Fruit fly (Drosophila melanogaster) whole organism, embryonic: ENCODE data around the gene CG11342.

Source experiments
- Aef1 ChIP-seq: fragments of 200-800 bp; sonication (Bioruptor generic); IDR thresholded peaks from 3 replicates; pipeline ENCODE4 v1.3.6; 2022; ENCODE audit warnings: missing biosample characterization, missing genetic modification characterization
- CG10366 ChIP-seq: fragments of 200-800 bp; sonication (Bioruptor generic); IDR thresholded peaks from 2 replicates; pipeline ENCODE4 v1.3.6; 2022; ENCODE audit warnings: missing biosample characterization, missing genetic modification characterization
- CG10462 ChIP-seq: fragments of 200-800 bp; sonication (Bioruptor generic); optimal IDR thresholded peaks from 2 replicates; lab custom pipeline; 2016; ENCODE audit warnings: missing biosample characterization, missing genetic modification characterization
- CG10543 ChIP-seq: fragments of 200-800 bp; sonication (Bioruptor generic); optimal IDR thresholded peaks from 3 replicates; lab custom pipeline; 2017; ENCODE audit warnings: missing biosample characterization, mild to moderate bottlenecking, missing genetic modification characterization, moderate library complexity
- CG11695 ChIP-seq: fragments of 200-800 bp; sonication (Bioruptor generic); IDR thresholded peaks from 3 replicates; pipeline ENCODE4 v1.3.6; 2022; ENCODE audit warnings: missing biosample characterization, missing genetic modification characterization
- CG12299 ChIP-seq: fragments of 200-800 bp; sonication (Bioruptor generic); optimal IDR thresholded peaks from 2 replicates; lab custom pipeline; 2018; ENCODE audit warnings: missing biosample characterization, mild to moderate bottlenecking, missing genetic modification characterization
- CG12659 ChIP-seq: fragments of 200-800 bp; sonication (Bioruptor generic); optimal IDR thresholded peaks from 3 replicates; lab custom pipeline; 2017; ENCODE audit warnings: mild to moderate bottlenecking, missing biosample characterization, missing genetic modification reagents, missing genetic modification characterization
- CG13296 ChIP-seq: fragments of 200-800 bp; sonication (Bioruptor generic); optimal IDR thresholded peaks from 3 replicates; lab custom pipeline; 2018; ENCODE audit warnings: missing biosample characterization, mild to moderate bottlenecking, missing genetic modification characterization
- CG14710 ChIP-seq: fragments of 200-800 bp; sonication (Bioruptor generic); optimal IDR thresholded peaks from 3 replicates; lab custom pipeline; 2019; ENCODE audit warnings: missing biosample characterization, mild to moderate bottlenecking, missing genetic modification characterization, moderate library complexity
- CG15073 ChIP-seq: fragments of 200-800 bp; sonication (Bioruptor generic); optimal IDR thresholded peaks from 2 replicates; lab custom pipeline; 2016; ENCODE audit warnings: missing biosample characterization, missing genetic modification characterization
- CG17568 ChIP-seq: fragments of 200-800 bp; sonication (Bioruptor generic); optimal IDR thresholded peaks from 2 replicates; lab custom pipeline; 2018; ENCODE audit warnings: missing biosample characterization, mild to moderate bottlenecking, missing genetic modification characterization, moderate library complexity
- CG2129 ChIP-seq: fragments of 200-800 bp; sonication (Bioruptor generic); IDR thresholded peaks from 2 replicates; pipeline ENCODE4 v1.3.6; 2022; ENCODE audit warnings: missing biosample characterization, missing genetic modification characterization; ENCODE audit not compliant: partially characterized antibody
- CG2678 ChIP-seq: fragments of 200-800 bp; sonication (Bioruptor generic); optimal IDR thresholded peaks from 3 replicates; lab custom pipeline; 2019; ENCODE audit warnings: missing biosample characterization, mild to moderate bottlenecking, missing genetic modification characterization, moderate library complexity
- CG30403 ChIP-seq: fragments of 200-800 bp; sonication (Bioruptor generic); optimal IDR thresholded peaks from 3 replicates; lab custom pipeline; 2016; ENCODE audit warnings: missing biosample characterization, missing genetic modification characterization
- CG3065 ChIP-seq: fragments of 200-800 bp; sonication (Bioruptor generic); optimal IDR thresholded peaks from 2 replicates; lab custom pipeline; 2016; ENCODE audit warnings: missing biosample characterization, missing genetic modification characterization
- CG32532 ChIP-seq: fragments of 200-800 bp; sonication (Bioruptor generic); IDR thresholded peaks from 2 replicates; pipeline ENCODE4 v1.3.6; 2022; ENCODE audit warnings: missing biosample characterization, missing genetic modification characterization
- CG34422 ChIP-seq: fragments of 200-800 bp; sonication (Bioruptor generic); IDR thresholded peaks from 3 replicates; pipeline ENCODE4 v1.3.6; 2022; ENCODE audit warnings: missing biosample characterization, missing genetic modification characterization
- CG3726 ChIP-seq: fragments of 200-800 bp; sonication (Bioruptor generic); IDR thresholded peaks from 3 replicates; pipeline ENCODE4, ENCODE4 v1.3.6; 2022; ENCODE audit warnings: missing biosample characterization, missing genetic modification characterization
- CG6272 ChIP-seq: fragments of 200-800 bp; sonication (Bioruptor generic); IDR thresholded peaks from 2 replicates; pipeline ENCODE4 v1.3.6; 2022; ENCODE audit warnings: missing biosample characterization, missing genetic modification characterization
- CG7372 ChIP-seq: fragments of 200-800 bp; sonication (Bioruptor generic); IDR thresholded peaks from 2 replicates; pipeline ENCODE4 v1.3.6; 2022; ENCODE audit warnings: missing biosample characterization, missing genetic modification characterization
- CG8359 ChIP-seq: fragments of 200-800 bp; sonication (Bioruptor generic); optimal IDR thresholded peaks from 2 replicates; lab custom pipeline; 2017; ENCODE audit warnings: missing biosample characterization, mild to moderate bottlenecking, missing genetic modification characterization, borderline replicate concordance
- Chrac-16 ChIP-seq: fragments of 200-800 bp; sonication (Bioruptor generic); optimal IDR thresholded peaks from 3 replicates; lab custom pipeline; 2016; ENCODE audit warnings: missing biosample characterization, missing genetic modification characterization
- Deaf1 ChIP-seq: fragments of 200-800 bp; optimal IDR thresholded peaks from 3 replicates; lab custom pipeline; 2019; ENCODE audit warnings: missing biosample characterization, mild to moderate bottlenecking, missing genetic modification characterization, moderate library complexity
- Dek ChIP-seq: fragments of 200-800 bp; sonication (Bioruptor generic); optimal IDR thresholded peaks from 3 replicates; lab custom pipeline; 2019; ENCODE audit warnings: missing biosample characterization, mild to moderate bottlenecking, missing genetic modification characterization, moderate library complexity
- Doc3 ChIP-seq: fragments of 200-800 bp; sonication (Bioruptor generic); IDR thresholded peaks from 3 replicates; pipeline ENCODE4 v1.3.6; 2022; ENCODE audit warnings: missing biosample characterization, missing genetic modification characterization; ENCODE audit not compliant: partially characterized antibody
- Hr51 ChIP-seq, 2 experiments: fragments of 200-800 bp; sonication (Bioruptor generic); optimal IDR thresholded peaks; 2 replicates in 1 of 2; 3 replicates in 1 of 2; lab custom pipeline; 2016 to 2018; ENCODE audit warnings: missing biosample characterization in 2 of 2, missing genetic modification characterization in 2 of 2, mild to moderate bottlenecking in 1 of 2, moderate library complexity in 1 of 2
- Mes4 ChIP-seq: fragments of 200-800 bp; sonication (Bioruptor generic); optimal IDR thresholded peaks from 2 replicates; lab custom pipeline; 2016; ENCODE audit warnings: missing biosample characterization, missing genetic modification characterization
- Mrtf ChIP-seq: fragments of 200-800 bp; sonication (Bioruptor generic); IDR thresholded peaks from 3 replicates; pipeline ENCODE4 v1.3.6; 2022; ENCODE audit warnings: missing biosample characterization, missing genetic modification characterization
- PHDP ChIP-seq: fragments of 200-800 bp; sonication (Bioruptor generic); optimal IDR thresholded peaks from 3 replicates; lab custom pipeline; 2018; ENCODE audit warnings: missing biosample characterization, mild to moderate bottlenecking, missing genetic modification characterization, moderate library complexity
- Taf1 ChIP-seq: fragments of 200-800 bp; sonication (Bioruptor generic); IDR thresholded peaks from 2 replicates; pipeline ENCODE4 v1.3.6; 2022; ENCODE audit warnings: missing biosample characterization, missing genetic modification characterization
- bsh ChIP-seq, 2 experiments: fragments of 200-800 bp; sonication (Bioruptor generic); optimal IDR thresholded peaks; 2 replicates each; lab custom pipeline; 2017 to 2018; ENCODE audit warnings: mild to moderate bottlenecking in 2 of 2, missing biosample characterization in 2 of 2, missing genetic modification characterization in 2 of 2, moderate library complexity in 1 of 2
- cg ChIP-seq: fragments of 200-800 bp; sonication (Bioruptor generic); optimal IDR thresholded peaks from 3 replicates; lab custom pipeline; 2019; ENCODE audit warnings: missing biosample characterization, mild to moderate bottlenecking, missing genetic modification characterization, moderate library complexity
- cwo ChIP-seq: fragments of 200-800 bp; sonication (Bioruptor generic); optimal IDR thresholded peaks from 3 replicates; lab custom pipeline; 2017; ENCODE audit warnings: missing biosample characterization, missing genetic modification characterization, mild to moderate bottlenecking, moderate library complexity, missing genetic modification reagents
- da ChIP-seq: fragments of 200-800 bp; sonication (Bioruptor generic); optimal IDR thresholded peaks from 2 replicates; lab custom pipeline; 2016; ENCODE audit warnings: missing biosample characterization, missing genetic modification characterization
- dpn ChIP-seq, 2 experiments: fragments of 200-800 bp; sonication (Bioruptor generic); optimal IDR thresholded peaks; 3 replicates each; lab custom pipeline; 2016; ENCODE audit warnings: missing biosample characterization in 2 of 2, missing genetic modification characterization in 2 of 2
- ems ChIP-seq: fragments of 200-800 bp; sonication (Bioruptor generic); optimal IDR thresholded peaks from 3 replicates; lab custom pipeline; 2016; ENCODE audit warnings: missing biosample characterization, missing genetic modification characterization
- grau ChIP-seq: fragments of 200-800 bp; optimal IDR thresholded peaks from 3 replicates; lab custom pipeline; 2019; ENCODE audit warnings: missing biosample characterization, mild to moderate bottlenecking, missing genetic modification characterization, moderate library complexity
- gro ChIP-seq: fragments of 200-800 bp; sonication (Bioruptor generic); optimal IDR thresholded peaks from 2 replicates; lab custom pipeline; 2016; ENCODE audit warnings: missing biosample characterization, missing genetic modification characterization
- klu ChIP-seq: fragments of 200-800 bp; sonication (Bioruptor generic); IDR thresholded peaks from 2 replicates; pipeline ENCODE4 v1.3.6; 2022; ENCODE audit warnings: missing biosample characterization, missing genetic modification characterization
- maf-S ChIP-seq: fragments of 200-800 bp; sonication (Bioruptor generic); optimal IDR thresholded peaks from 2 replicates; lab custom pipeline; 2016; ENCODE audit warnings: missing biosample characterization, missing genetic modification characterization
- otp ChIP-seq: fragments of 200-800 bp; sonication (Bioruptor generic); IDR thresholded peaks from 3 replicates; pipeline ENCODE4, ENCODE4 v1.3.6; 2022; ENCODE audit warnings: missing biosample characterization, missing genetic modification characterization
- pan ChIP-seq, 4 experiments: fragments of >200 bp in 3 of 4; fragments of 200-800 bp in 1 of 4; sonication (Bioruptor generic) in 1 of 4; optimal IDR thresholded peaks in 3 of 4; IDR thresholded peaks in 1 of 4; 2 replicates each; pipeline versions ENCODE4 v1.3.6 to Lab custom; 2017 to 2022; ENCODE audit warnings: missing biosample characterization in 2 of 4, missing genetic modification characterization in 2 of 4, mixed read lengths in 1 of 4
- scrt ChIP-seq: fragments of 200-800 bp; sonication (Bioruptor generic); optimal IDR thresholded peaks from 2 replicates; lab custom pipeline; 2018; ENCODE audit warnings: missing biosample characterization, mild to moderate bottlenecking, missing genetic modification characterization, moderate library complexity
- shn ChIP-seq: fragments of 200-800 bp; sonication (Bioruptor generic); optimal IDR thresholded peaks from 3 replicates; lab custom pipeline; 2016; ENCODE audit warnings: missing biosample characterization, missing genetic modification characterization
- sqz ChIP-seq: fragments of 200-800 bp; sonication (Bioruptor generic); optimal IDR thresholded peaks from 3 replicates; lab custom pipeline; 2018; ENCODE audit warnings: missing biosample characterization, mild to moderate bottlenecking, missing genetic modification characterization
- tin ChIP-seq: fragments of 200-800 bp; sonication (Bioruptor generic); optimal IDR thresholded peaks from 3 replicates; lab custom pipeline; 2016; ENCODE audit warnings: missing biosample characterization, missing genetic modification characterization
- tna ChIP-seq: fragments of 200-800 bp; sonication (Bioruptor generic); IDR thresholded peaks from 2 replicates; pipeline ENCODE4 v1.3.6; 2022; ENCODE audit warnings: missing biosample characterization, missing genetic modification characterization; ENCODE audit not compliant: partially characterized antibody
- tx ChIP-seq: fragments of 200-800 bp; sonication (Bioruptor generic); optimal IDR thresholded peaks from 2 replicates; lab custom pipeline; 2016; ENCODE audit warnings: missing biosample characterization, missing genetic modification characterization
- unpg ChIP-seq: fragments of 200-800 bp; sonication (Bioruptor generic); optimal IDR thresholded peaks from 3 replicates; lab custom pipeline; 2018; ENCODE audit warnings: missing biosample characterization, mild to moderate bottlenecking, missing genetic modification characterization, moderate library complexity

CG11342 gene

DNA sequence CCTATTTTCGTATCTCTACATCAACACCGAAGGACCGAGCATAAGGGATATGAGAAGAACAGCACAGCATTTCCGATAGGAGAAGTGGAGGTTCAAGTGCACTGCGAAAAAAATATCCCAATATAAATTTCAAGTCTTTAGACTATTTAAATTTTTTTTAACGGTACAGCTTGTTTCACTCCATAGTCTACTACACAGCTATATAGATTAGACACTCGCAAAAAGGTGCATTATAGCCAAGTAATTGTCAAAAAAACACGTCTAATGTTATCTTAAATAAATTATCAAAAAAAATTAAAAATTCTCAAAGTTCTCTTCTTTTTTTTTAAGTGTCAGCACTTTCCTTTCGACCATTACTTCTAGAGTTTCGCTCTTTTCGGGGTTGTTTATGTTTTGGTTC lies 11.6 kb upstream of the CG11342 start (continued):
- TF ChIP-seq unpg (peak; percentile 14), CG6272 (GFP tag; lab: Robert Waterston, UW) (no peak), Hr51 (GFP tag; optimal IDR thresholded peaks at IDR 0.05; lab: Kevin White, UChicago) (peak; percentile 27 to 70), cwo (GFP tag; lab: Kevin White, UChicago) (peak; percentile 50), grau (tag; lab: Kevin White, UChicago) (peak; percentile 71), CG15073 (GFP tag; lab: Kevin White, UChicago) (no peak), CG10366 (GFP tag; lab: Robert Waterston, UW) (peak; percentile 9; the same call in 1 of the 2 replicates), klu (GFP tag; lab: Robert Waterston, UW) (0 out of 2 replicates have a peak, but pooled peaks have one; percentile 23), Deaf1 (peak; percentile 34), pan (optimal IDR thresholded peaks at IDR 0.05; lab: Kevin White, UChicago) (no peak), pan (GFP tag; optimal IDR thresholded peaks at IDR 0.05 in 1 of 2, IDR thresholded peaks at IDR 0.05 in 1 of 2) (peak in 1 of 2 experiments; percentile 62), PHDP (tag; lab: Kevin White, UChicago) (peak; percentile 68), CG8359 (GFP tag; lab: Kevin White, UChicago) (no peak), CG10462 (peak; percentile 2), shn (GFP tag; lab: Kevin White, UChicago) (no peak), otp (0 out of 3 replicates have a peak, but pooled peaks have one; percentile 13), Mes4 (GFP tag; lab: Kevin White, UChicago) (no peak), gro (GFP tag; lab: Kevin White, UChicago) (peak; percentile 21), CG2678 (peak; percentile 83), bsh (GFP tag; optimal IDR thresholded peaks at IDR 0.05; lab: Kevin White, UChicago) (peak in 1 of 2 experiments; percentile 41), cg (no peak), CG34422 (GFP tag; lab: Robert Waterston, UW) (peak; percentile 57; the same call in 2 of the 3 replicates), CG17568 (GFP tag; lab: Kevin White, UChicago) (peak; percentile 45), da (GFP tag; lab: Kevin White, UChicago) (no peak), Doc3 (no peak), tna (no peak), CG10543 (peak; percentile 50), CG14710 (tag; lab: Kevin White, UChicago) (peak; percentile 7), dpn (GFP tag; optimal IDR thresholded peaks at IDR 0.05; lab: Kevin White, UChicago) (peak; percentile 10 to 46), CG12659 (GFP tag; lab: Kevin White, UChicago) (peak; percentile 59), tin (GFP tag; lab: Kevin White, UChicago) (peak; percentile 35), CG32532 (GFP tag; lab: Robert Waterston, UW) (peak; percentile 59; the same call in 1 of the 2 replicates), Dek (tag; lab: Kevin White, UChicago) (peak; percentile 11), Taf1 (peak; percentile 38; the same call in 1 of the 2 replicates), CG12299 (tag; lab: Kevin White, UChicago) (no peak), CG13296 (peak; percentile 46), scrt (GFP tag; lab: Kevin White, UChicago) (peak; percentile 39), CG3726 (GFP tag; lab: Robert Waterston, UW) (no peak), maf-S (GFP tag; lab: Kevin White, UChicago) (no peak), CG3065 (GFP tag; lab: Kevin White, UChicago) (no peak), tx (GFP tag; lab: Kevin White, UChicago) (peak; percentile 11), CG7372 (GFP tag; lab: Robert Waterston, UW) (peak; percentile 16; the same call in 1 of the 2 replicates), sqz (GFP tag; lab: Kevin White, UChicago) (no peak), CG2129 (GFP tag; lab: Robert Waterston, UW) (no peak), CG30403 (peak; percentile 39), Chrac-16 (GFP tag; lab: Kevin White, UChicago) (peak; percentile 21), CG11695 (peak; percentile 63; the same call in 2 of the 3 replicates), Mrtf (GFP tag; lab: Robert Waterston, UW) (peak; percentile 55; the same call in 1 of the 3 replicates), Aef1 (GFP tag; lab: Robert Waterston, UW) (peak; percentile 38; the same call in 2 of the 3 replicates), ems (GFP tag; lab: Kevin White, UChicago) (peak; percentile 13)
